Fruit fly (Drosophila melanogaster): Measurements from ENCODE around the gene CG13996.

dm6 chr2L:6028712-6029111, 8.1 kb downstream of the CG13996 start:
- TF ChIP-seq Blimp-1 (GFP tag; optimal IDR thresholded peaks at IDR 0.05) (no peak), eg (GFP tag; IDR thresholded peaks at IDR 0.05) (peak; percentile 39; the same call in 1 of the 3 replicates), Eip93F (GFP tag; optimal IDR thresholded peaks at IDR 0.05) (no peak), acj6 (GFP tag; optimal IDR thresholded peaks at IDR 0.05) (peak; percentile 24), Met (GFP tag; optimal IDR thresholded peaks at IDR 0.05) (no peak), Lpt (GFP tag; optimal IDR thresholded peaks at IDR 0.05) (no peak), vri (GFP tag; optimal IDR thresholded peaks at IDR 0.05) (no peak), Gug (GFP tag; IDR thresholded peaks at IDR 0.05) (no peak), CG8632 (GFP tag; optimal IDR thresholded peaks at IDR 0.05) (no peak)
